Fruit fly (Drosophila melanogaster) Kc167 (cell line): ENCODE measurements around the gene sac.

ENCODE experiments used
- Myc ChIP-seq: fragments of >200 bp; optimal IDR thresholded peaks from 2 replicates; lab custom pipeline; 2017; ENCODE audit warnings: missing external identifiers
- Sin3A ChIP-seq: fragments of >200 bp; optimal IDR thresholded peaks from 2 replicates; lab custom pipeline; 2018; ENCODE audit warnings: missing external identifiers
- h ChIP-seq: fragments of >200 bp; optimal IDR thresholded peaks from 3 replicates; lab custom pipeline; 2018; ENCODE audit warnings: missing external identifiers
- insv ChIP-seq: fragments of >200 bp; optimal IDR thresholded peaks from 3 replicates; lab custom pipeline; 2018; ENCODE audit warnings: missing external identifiers
- psq ChIP-seq: fragments of >200 bp; optimal IDR thresholded peaks from 2 replicates; lab custom pipeline; 2017; ENCODE audit warnings: missing external identifiers
- ttk ChIP-seq: sonication (Bioruptor generic); optimal IDR thresholded peaks from 2 replicates; lab custom pipeline; 2017; ENCODE audit warnings: missing external identifiers

sac gene

dm6 chr3R:4484999-4485398 lies 4.4 kb downstream of the sac start, which contains the start of gene Fip1:
Gene Fip1 (plus strand): TSS chr3R:4485008.
- TF ChIP-seq ttk (no peak), insv (lab: Kevin White, UChicago) (no peak), psq (lab: Kevin White, UChicago) (no peak), h (no peak), Myc (lab: Kevin White, UChicago) (no peak), Sin3A (lab: Kevin White, UChicago) (no peak)

dm6 chr3R:4506265-4506664 lies 25.7 kb downstream of the sac start, which contains the start of gene CG34425:
Gene CG34425 (minus strand): TSS chr3R:4506365.
- TF ChIP-seq h, result no peak
- TF ChIP-seq insv (lab: Kevin White, UChicago), result no peak
- no peak for TF ChIP-seq ttk
- no peak for TF ChIP-seq psq (lab: Kevin White, UChicago)
- no peak for TF ChIP-seq Sin3A (lab: Kevin White, UChicago)
- no peak for TF ChIP-seq Myc (lab: Kevin White, UChicago)

DNA sequence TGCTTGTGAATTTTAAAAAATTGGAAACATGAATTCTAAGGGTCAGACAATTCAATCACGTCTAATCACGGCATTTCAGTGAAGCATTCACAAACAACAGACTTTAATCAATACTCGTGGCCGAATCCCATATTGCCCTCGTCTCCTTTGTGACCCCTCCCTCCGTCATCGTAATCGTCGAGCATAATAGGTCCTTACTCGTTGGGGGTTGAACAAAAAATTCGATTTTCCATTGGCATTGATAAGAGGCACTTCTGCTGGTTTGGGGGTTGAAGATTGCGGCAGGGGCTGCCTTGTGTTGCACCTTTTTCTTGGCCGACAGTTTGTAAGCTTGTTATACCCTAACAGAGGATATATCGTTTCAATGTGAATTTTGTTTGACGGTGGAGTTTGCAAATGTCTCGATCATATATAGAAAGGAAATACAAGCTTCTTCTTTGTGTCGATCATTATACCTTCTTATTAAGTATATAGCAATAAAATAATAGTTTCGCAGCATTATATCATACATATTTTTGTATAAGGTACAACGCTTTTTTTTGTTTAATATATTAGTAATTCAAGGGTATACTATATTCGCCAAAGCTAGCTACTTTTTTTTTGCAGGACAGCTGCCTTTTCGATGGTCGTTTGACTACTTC lies 43.7 kb downstream of the sac start:
- TF ChIP-seq Myc (lab: Kevin White, UChicago) (no peak), psq (lab: Kevin White, UChicago) (no peak), h (no peak), Sin3A (lab: Kevin White, UChicago) (no peak), ttk (no peak), insv (lab: Kevin White, UChicago) (no peak)

dm6 chr3R:4530972-4531371 lies 50.4 kb downstream of the sac start:
- TF ChIP-seq ttk, result no peak
- no peak for TF ChIP-seq Sin3A (lab: Kevin White, UChicago)
- TF ChIP-seq psq (lab: Kevin White, UChicago), result no peak
- no peak for TF ChIP-seq h
- no peak for TF ChIP-seq insv (lab: Kevin White, UChicago)
- no peak for TF ChIP-seq Myc (lab: Kevin White, UChicago)
